Fruit fly (Drosophila melanogaster): ENCODE measurements around the gene mthl10.

Gene mthl10

DNA sequence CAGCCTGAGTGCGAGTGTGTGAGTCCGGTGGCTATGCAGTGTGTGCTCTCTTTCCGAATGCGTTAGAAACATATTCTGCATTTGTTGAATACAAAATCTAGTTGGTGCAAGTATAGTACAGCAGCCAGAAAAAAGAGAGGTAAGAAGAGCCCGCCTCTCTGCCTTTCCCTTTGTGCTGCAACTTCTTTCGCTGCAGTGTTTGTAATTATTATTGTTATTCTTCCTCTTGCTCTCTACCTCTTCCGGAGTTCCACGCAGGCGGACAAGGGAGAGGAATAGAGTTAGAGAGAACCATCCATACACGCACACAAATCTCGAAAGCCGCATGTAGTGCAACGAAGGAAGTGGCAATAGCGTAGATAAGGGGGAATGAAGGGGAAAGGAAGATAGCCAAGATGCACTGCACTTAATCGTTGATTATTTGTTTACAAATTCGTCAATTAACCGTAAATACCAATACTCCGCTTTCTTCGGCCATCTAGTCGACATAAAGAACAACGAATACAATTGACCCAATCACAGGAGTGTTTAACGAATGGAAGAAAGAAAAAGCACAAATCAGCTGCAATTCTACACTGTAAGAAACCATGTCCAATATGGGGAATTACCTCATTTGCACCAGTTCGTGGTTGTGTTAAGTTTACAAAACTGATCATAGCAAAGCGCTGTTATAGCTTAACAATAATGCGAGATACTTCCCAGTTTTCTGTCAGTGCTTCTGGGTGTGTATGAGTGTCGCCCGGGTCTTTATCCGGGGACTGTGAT is 5.1 kb upstream of the mthl10 start (continued):
- TF ChIP-seq CG31388 (GFP tag; optimal IDR thresholded peaks at IDR 0.05) (peak; percentile 27), gt (GFP tag; IDR thresholded peaks at IDR 0.05) (peak; percentile 24; the same call in 1 of the 2 replicates), E2f1 (GFP tag; IDR thresholded peaks at IDR 0.05) (peak; percentile 68), Tbp (GFP tag; optimal IDR thresholded peaks at IDR 0.05) (no peak), Camta (GFP tag; optimal IDR thresholded peaks at IDR 0.05) (peak; percentile 67), lilli (GFP tag; optimal IDR thresholded peaks at IDR 0.05) (peak; percentile 61), CG6813 (GFP tag; optimal IDR thresholded peaks at IDR 0.05) (peak; percentile 63), CG4617 (GFP tag; optimal IDR thresholded peaks at IDR 0.05; ENCODE audit: borderline replicate concordance) (no peak), Six4 (GFP tag; optimal IDR thresholded peaks at IDR 0.05) (peak; percentile 67), Hr3 (GFP tag; optimal IDR thresholded peaks at IDR 0.05) (peak; percentile 69), CG18619 (GFP tag; optimal IDR thresholded peaks at IDR 0.05) (peak; percentile 64), Lpt (GFP tag; optimal IDR thresholded peaks at IDR 0.05) (no peak), CG4424 (GFP tag; optimal IDR thresholded peaks at IDR 0.05) (peak; percentile 81), CG3065 (GFP tag; optimal IDR thresholded peaks at IDR 0.05) (peak; percentile 43), CG17568 (GFP tag; optimal IDR thresholded peaks at IDR 0.05) (peak; percentile 34), cwo (GFP tag; optimal IDR thresholded peaks at IDR 0.05) (peak; percentile 18), CG12071 (GFP tag; optimal IDR thresholded peaks at IDR 0.05) (peak; percentile 60), E2f2 (GFP tag; IDR thresholded peaks at IDR 0.05) (peak; percentile 28; the same call in 1 of the 2 replicates), CG9437 (GFP tag; optimal IDR thresholded peaks at IDR 0.05) (peak; percentile 40), Hr39 (optimal IDR thresholded peaks at IDR 0.05) (no peak), gcm (GFP tag; optimal IDR thresholded peaks at IDR 0.05) (peak; percentile 68), CG32772 (GFP tag; IDR thresholded peaks at IDR 0.05) (peak; percentile 82), CG3847 (GFP tag; IDR thresholded peaks at IDR 0.05) (0 out of 2 replicates have a peak, but pooled peaks have one; percentile 35), row (GFP tag; IDR thresholded peaks at IDR 0.05) (peak; percentile 80), Sry-δ (GFP tag; optimal IDR thresholded peaks at IDR 0.05) (no peak), yki (optimal IDR thresholded peaks at IDR 0.05) (no peak), D (optimal IDR thresholded peaks at IDR 0.05) (no peak), D (GFP tag; optimal IDR thresholded peaks at IDR 0.05) (peak; percentile 83), CG17829 (tag; optimal IDR thresholded peaks at IDR 0.05) (peak; percentile 81), trh (GFP tag; optimal IDR thresholded peaks at IDR 0.05) (no peak), Vsx1 (GFP tag; optimal IDR thresholded peaks at IDR 0.05) (no peak), Nf-YB (GFP tag; optimal IDR thresholded peaks at IDR 0.05) (peak; percentile 68), CG3995 (GFP tag; optimal IDR thresholded peaks at IDR 0.05) (no peak), CG6272 (GFP tag; IDR thresholded peaks at IDR 0.05) (peak; percentile 65), PHDP (tag; optimal IDR thresholded peaks at IDR 0.05) (peak; percentile 62), CG11247 (GFP tag; IDR thresholded peaks at IDR 0.05) (peak; percentile 42; the same call in 1 of the 2 replicates), hkb (optimal IDR thresholded peaks at IDR 0.05) (no peak), hkb (GFP tag; IDR thresholded peaks at IDR 0.05) (peak; percentile 61), B-H2 (GFP tag; optimal IDR thresholded peaks at IDR 0.05) (no peak), CG10209 (GFP tag; optimal IDR thresholded peaks at IDR 0.05) (peak; percentile 65), CG8089 (GFP tag; optimal IDR thresholded peaks at IDR 0.05) (peak; percentile 73), Mad (GFP tag; optimal IDR thresholded peaks at IDR 0.05) (peak; percentile 71), ttk (GFP tag; IDR thresholded peaks at IDR 0.05) (peak; percentile 67), hth (optimal IDR thresholded peaks at IDR 0.05) (no peak), H15 (GFP tag; IDR thresholded peaks at IDR 0.05) (peak; percentile 82), exex (tag; optimal IDR thresholded peaks at IDR 0.05) (no peak), CG7556 (GFP tag; optimal IDR thresholded peaks at IDR 0.05) (peak; percentile 61), CkIIα-i1 (GFP tag; IDR thresholded peaks at IDR 0.05) (no peak), kah (GFP tag; optimal IDR thresholded peaks at IDR 0.05) (peak; percentile 61), ewg (GFP tag; optimal IDR thresholded peaks at IDR 0.05) (peak; percentile 57), Gsc (GFP tag; IDR thresholded peaks at IDR 0.05) (no peak), D19B (GFP tag; optimal IDR thresholded peaks at IDR 0.05) (no peak)
